Fruit fly (Drosophila melanogaster): ENCODE measurements around the gene psidin.

Gene psidin

dm6 chr3R:20035887-20036286 lies 14.4 kb downstream of the psidin start, which contains the start of gene Regnase-1 (continued):
- TF ChIP-seq pan (optimal IDR thresholded peaks at IDR 0.05) (no peak), pan (GFP tag; optimal IDR thresholded peaks at IDR 0.05 in 1 of 2, IDR thresholded peaks at IDR 0.05 in 1 of 2) (peak in 1 of 2 experiments; percentile 90), CG1792 (GFP tag; optimal IDR thresholded peaks at IDR 0.05) (peak; percentile 79), sim (GFP tag; IDR thresholded peaks at IDR 0.05) (peak; percentile 86), CG3065 (GFP tag; optimal IDR thresholded peaks at IDR 0.05) (peak; percentile 87), p53 (GFP tag; optimal IDR thresholded peaks at IDR 0.05) (peak; percentile 91), sob (GFP tag; IDR thresholded peaks at IDR 0.05) (peak; percentile 95), nerfin-1 (tag; optimal IDR thresholded peaks at IDR 0.05) (peak; percentile 89), CG8924 (tag; optimal IDR thresholded peaks at IDR 0.05) (peak; percentile 84), CG7271 (tag; optimal IDR thresholded peaks at IDR 0.05) (peak; percentile 98), odd (GFP tag; optimal IDR thresholded peaks at IDR 0.05) (peak; percentile 95), ro (GFP tag; IDR thresholded peaks at IDR 0.05) (no peak), Atf3 (GFP tag; optimal IDR thresholded peaks at IDR 0.05) (peak; percentile 83), CG11093 (GFP tag; IDR thresholded peaks at IDR 0.05) (no peak; the same call in 2 of the 3 replicates), CG6272 (GFP tag; IDR thresholded peaks at IDR 0.05) (peak; percentile 77), CG4360 (GFP tag; IDR thresholded peaks at IDR 0.05) (peak; percentile 58; the same call in 1 of the 2 replicates), shn (GFP tag; optimal IDR thresholded peaks at IDR 0.05) (peak; percentile 93), Adf1 (GFP tag; IDR thresholded peaks at IDR 0.05) (peak; percentile 73; the same call in 1 of the 2 replicates), CG12219 (GFP tag; optimal IDR thresholded peaks at IDR 0.05) (peak; percentile 93), pb (GFP tag; optimal IDR thresholded peaks at IDR 0.05) (peak; percentile 89), CG3163 (GFP tag; optimal IDR thresholded peaks at IDR 0.05) (peak; percentile 77), CG1603 (tag; optimal IDR thresholded peaks at IDR 0.05) (peak; percentile 96), jumu (GFP tag; optimal IDR thresholded peaks at IDR 0.05) (peak; percentile 51), Gsc (GFP tag; IDR thresholded peaks at IDR 0.05) (no peak), gt (GFP tag; IDR thresholded peaks at IDR 0.05) (peak; percentile 44; the same call in 1 of the 2 replicates), ab (GFP tag; optimal IDR thresholded peaks at IDR 0.05) (no peak), mld (GFP tag; IDR thresholded peaks at IDR 0.05; ENCODE audit: partially characterized antibody) (peak; percentile 73), Gug (GFP tag; IDR thresholded peaks at IDR 0.05) (peak; percentile 68; the same call in 3 of the 4 replicates), dimm (GFP tag; IDR thresholded peaks at IDR 0.05) (peak; percentile 57; the same call in 1 of the 2 replicates), trem (tag; optimal IDR thresholded peaks at IDR 0.05) (peak; percentile 97), Ets65A (GFP tag) (peak; percentile 99), Hmr (GFP tag; optimal IDR thresholded peaks at IDR 0.05) (peak; percentile 97), CG13296 (GFP tag; optimal IDR thresholded peaks at IDR 0.05) (peak; percentile 96), Hr39 (optimal IDR thresholded peaks at IDR 0.05) (no peak), CG10462 (GFP tag; optimal IDR thresholded peaks at IDR 0.05) (peak; percentile 62), CG12071 (GFP tag; optimal IDR thresholded peaks at IDR 0.05) (peak; percentile 95), Antp (GFP tag; optimal IDR thresholded peaks at IDR 0.05) (peak; percentile 73), HLHmδ (GFP tag; optimal IDR thresholded peaks at IDR 0.05) (peak; percentile 94), CG17361 (GFP tag; IDR thresholded peaks at IDR 0.05) (peak; percentile 87), chn (GFP tag; optimal IDR thresholded peaks at IDR 0.05) (peak; percentile 86), trh (GFP tag; optimal IDR thresholded peaks at IDR 0.05) (peak; percentile 93), CG3407 (GFP tag; optimal IDR thresholded peaks at IDR 0.05) (peak; percentile 88), CTCF (GFP tag; optimal IDR thresholded peaks at IDR 0.05) (peak; percentile 73), CG4282 (GFP tag; optimal IDR thresholded peaks at IDR 0.05) (peak; percentile 66), CG16779 (GFP tag; IDR thresholded peaks at IDR 0.05) (peak; percentile 86), zfh2 (GFP tag; optimal IDR thresholded peaks at IDR 0.05) (peak; percentile 85), wek (GFP tag; optimal IDR thresholded peaks at IDR 0.05) (peak; percentile 92), en (GFP tag; optimal IDR thresholded peaks at IDR 0.05) (peak; percentile 89), ken (GFP tag; IDR thresholded peaks at IDR 0.05) (no peak), tgo (GFP tag; IDR thresholded peaks at IDR 0.05) (peak; percentile 83), klu (GFP tag; IDR thresholded peaks at IDR 0.05) (0 out of 2 replicates have a peak, but pooled peaks have one; percentile 29), grau (tag; optimal IDR thresholded peaks at IDR 0.05) (peak; percentile 85), CG11247 (GFP tag; IDR thresholded peaks at IDR 0.05) (peak; percentile 88), sisA (GFP tag; IDR thresholded peaks at IDR 0.05) (no peak)

All from whole organism, embryonic.